Fruit fly (Drosophila melanogaster) whole organism, embryonic: ENCODE results near the gene pkaap.
A peak's percentile ranks its signal among the peaks of the same experiment; 100 is the strongest.

Experiments used
- Atf-2 ChIP-seq: fragments of 200-800 bp; sonication (Bioruptor generic); optimal IDR thresholded peaks from 2 replicates; lab custom pipeline; 2016; ENCODE audit warnings: missing biosample characterization, missing genetic modification characterization
- Blimp-1 ChIP-seq: fragments of 200-800 bp; sonication (Bioruptor generic); optimal IDR thresholded peaks from 3 replicates; lab custom pipeline; 2018; ENCODE audit warnings: missing biosample characterization, missing genetic modification characterization, mild to moderate bottlenecking, moderate library complexity, missing genetic modification reagents
- Bteb2 ChIP-seq: fragments of 200-800 bp; sonication (Bioruptor generic); optimal IDR thresholded peaks from 2 replicates; lab custom pipeline; 2016; ENCODE audit warnings: missing biosample characterization, missing genetic modification characterization
- C15 ChIP-seq: fragments of 200-800 bp; sonication (Bioruptor generic); IDR thresholded peaks from 3 replicates; pipeline ENCODE4 v1.3.6; 2022; ENCODE audit warnings: missing biosample characterization, missing genetic modification characterization
- CG10321 ChIP-seq: fragments of 200-800 bp; sonication (Bioruptor generic); IDR thresholded peaks from 2 replicates; pipeline ENCODE4 v1.3.6; 2022; ENCODE audit warnings: missing biosample characterization, missing genetic modification characterization
- CG10565 ChIP-seq: fragments of 200-800 bp; sonication (Bioruptor generic); optimal IDR thresholded peaks from 3 replicates; lab custom pipeline; 2016; ENCODE audit warnings: missing biosample characterization, mild to moderate bottlenecking, missing genetic modification characterization
- CG10959 ChIP-seq: fragments of 200-800 bp; sonication (Bioruptor generic); IDR thresholded peaks from 2 replicates; pipeline ENCODE4 v1.3.6; 2022; ENCODE audit warnings: missing biosample characterization, missing genetic modification characterization
- CG12391 ChIP-seq: fragments of 200-800 bp; sonication (Bioruptor generic); optimal IDR thresholded peaks from 3 replicates; lab custom pipeline; 2018; ENCODE audit warnings: missing biosample characterization, mild to moderate bottlenecking, missing genetic modification characterization, moderate library complexity
- CG12942 ChIP-seq: fragments of 200-800 bp; sonication (Bioruptor generic); optimal IDR thresholded peaks from 3 replicates; lab custom pipeline; 2016; ENCODE audit warnings: missing biosample characterization, missing genetic modification characterization
- CG16815 ChIP-seq: fragments of 200-800 bp; sonication (Bioruptor generic); optimal IDR thresholded peaks from 3 replicates; lab custom pipeline; 2017; ENCODE audit warnings: missing biosample characterization, mild to moderate bottlenecking, missing genetic modification characterization
- CG17385 ChIP-seq: fragments of 200-800 bp; sonication (Bioruptor generic); optimal IDR thresholded peaks from 3 replicates; lab custom pipeline; 2018; ENCODE audit warnings: missing biosample characterization, mild to moderate bottlenecking, missing genetic modification characterization
- CG18011 ChIP-seq: fragments of 200-800 bp; sonication (Bioruptor generic); optimal IDR thresholded peaks from 2 replicates; lab custom pipeline; 2017; ENCODE audit warnings: missing biosample characterization, missing genetic modification characterization, mild to moderate bottlenecking, moderate library complexity, missing genotype
- CG2712 ChIP-seq: fragments of 200-800 bp; optimal IDR thresholded peaks from 3 replicates; lab custom pipeline; 2019; ENCODE audit warnings: missing biosample characterization, mild to moderate bottlenecking, missing genetic modification characterization, moderate library complexity
- CG30403 ChIP-seq: fragments of 200-800 bp; sonication (Bioruptor generic); optimal IDR thresholded peaks from 3 replicates; lab custom pipeline; 2016; ENCODE audit warnings: missing biosample characterization, missing genetic modification characterization
- CG42726 ChIP-seq: fragments of 200-800 bp; sonication (Bioruptor generic); IDR thresholded peaks from 2 replicates; pipeline ENCODE4 v1.3.6; 2022; ENCODE audit warnings: missing biosample characterization, missing genetic modification characterization; ENCODE audit not compliant: partially characterized antibody
- CG4424 ChIP-seq: fragments of 200-800 bp; sonication (Bioruptor generic); optimal IDR thresholded peaks from 3 replicates; lab custom pipeline; 2016; ENCODE audit warnings: missing biosample characterization, missing genetic modification characterization
- CG4617 ChIP-seq: fragments of 200-800 bp; sonication (Bioruptor generic); optimal IDR thresholded peaks from 3 replicates; lab custom pipeline; 2016; ENCODE audit warnings: missing biosample characterization, missing genetic modification characterization, borderline replicate concordance
- CG6272 ChIP-seq: fragments of 200-800 bp; sonication (Bioruptor generic); IDR thresholded peaks from 2 replicates; pipeline ENCODE4 v1.3.6; 2022; ENCODE audit warnings: missing biosample characterization, missing genetic modification characterization
- Camta ChIP-seq: fragments of 200-800 bp; sonication (Bioruptor generic); optimal IDR thresholded peaks from 2 replicates; lab custom pipeline; 2016; ENCODE audit warnings: missing biosample characterization, missing genetic modification characterization
- CkIIα-i1 ChIP-seq: fragments of 200-800 bp; sonication (Bioruptor generic); IDR thresholded peaks from 2 replicates; pipeline ENCODE4 v1.3.6; 2022; ENCODE audit warnings: missing biosample characterization, missing genetic modification characterization
- D19B ChIP-seq: fragments of 200-800 bp; sonication (Bioruptor generic); optimal IDR thresholded peaks from 2 replicates; lab custom pipeline; 2017; ENCODE audit warnings: missing biosample characterization, mild to moderate bottlenecking, missing genetic modification characterization
- Dad ChIP-seq: fragments of 200-800 bp; sonication (Bioruptor generic); optimal IDR thresholded peaks from 3 replicates; lab custom pipeline; 2016; ENCODE audit warnings: missing biosample characterization, missing genetic modification characterization
- Dbx ChIP-seq: fragments of 200-800 bp; sonication (Bioruptor generic); IDR thresholded peaks from 3 replicates; pipeline ENCODE4 v1.3.6; 2022; ENCODE audit warnings: missing biosample characterization, missing genetic modification characterization
- Doc3 ChIP-seq: fragments of 200-800 bp; sonication (Bioruptor generic); IDR thresholded peaks from 3 replicates; pipeline ENCODE4 v1.3.6; 2022; ENCODE audit warnings: missing biosample characterization, missing genetic modification characterization; ENCODE audit not compliant: partially characterized antibody
- Fer1 ChIP-seq: fragments of 200-800 bp; sonication (Bioruptor generic); optimal IDR thresholded peaks from 2 replicates; lab custom pipeline; 2017; ENCODE audit warnings: missing biosample characterization, mild to moderate bottlenecking, missing genetic modification characterization
- Hr78 ChIP-seq, 2 experiments: fragments of 200-800 bp in 1 of 2; fragments of >200 bp in 1 of 2; sonication (Bioruptor generic) in 1 of 2; optimal IDR thresholded peaks; 2 replicates each; lab custom pipeline; 2017 to 2019; ENCODE audit warnings: missing biosample characterization in 2 of 2, missing genetic modification characterization in 2 of 2, mild to moderate bottlenecking in 1 of 2, moderate library complexity in 1 of 2
- Med ChIP-seq: fragments of 200-800 bp; sonication (Bioruptor generic); peaks from one replicate; lab custom pipeline; 2016; ENCODE audit warnings: missing biosample characterization, missing genetic modification characterization, mild to moderate bottlenecking, inconsistent platforms, moderate library complexity
- Stat92E ChIP-seq, 3 experiments: fragments of >200 bp in 2 of 3; fragments of 200-800 bp in 1 of 3; sonication (Bioruptor generic) in 1 of 3; optimal IDR thresholded peaks; 2 replicates each; lab custom pipeline; 2017 to 2019; ENCODE audit warnings: missing biosample characterization in 3 of 3, missing genetic modification characterization in 3 of 3, mild to moderate bottlenecking in 1 of 3, moderate library complexity in 1 of 3
- Xrp1 ChIP-seq: fragments of 200-800 bp; sonication (Bioruptor generic); IDR thresholded peaks from 2 replicates; pipeline ENCODE4 v1.3.6; 2022; ENCODE audit warnings: missing biosample characterization, missing genetic modification characterization
- ara ChIP-seq: fragments of 200-800 bp; sonication (Bioruptor generic); IDR thresholded peaks from 2 replicates; pipeline ENCODE4 v1.3.6; 2022; ENCODE audit warnings: missing biosample characterization, missing genetic modification characterization
- dmrt11E ChIP-seq: fragments of 200-800 bp; sonication (Bioruptor generic); optimal IDR thresholded peaks from 3 replicates; lab custom pipeline; 2018; ENCODE audit warnings: missing biosample characterization, mild to moderate bottlenecking, missing genetic modification characterization, moderate library complexity
- dmrt99B ChIP-seq: fragments of 200-800 bp; sonication (Bioruptor generic); optimal IDR thresholded peaks from 2 replicates; lab custom pipeline; 2018; ENCODE audit warnings: missing biosample characterization, mild to moderate bottlenecking, missing genetic modification characterization, moderate library complexity
- en ChIP-seq: fragments of 200-800 bp; sonication (Bioruptor generic); optimal IDR thresholded peaks from 2 replicates; lab custom pipeline; 2016; ENCODE audit warnings: missing biosample characterization, missing genetic modification characterization
- eve ChIP-seq, 2 experiments: fragments of >200 bp; optimal IDR thresholded peaks; 2 replicates each; lab custom pipeline; 2017; ENCODE audit warnings: missing biosample characterization in 2 of 2, missing genetic modification characterization in 2 of 2
- grau ChIP-seq: fragments of 200-800 bp; optimal IDR thresholded peaks from 3 replicates; lab custom pipeline; 2019; ENCODE audit warnings: missing biosample characterization, mild to moderate bottlenecking, missing genetic modification characterization, moderate library complexity
- grn ChIP-seq: fragments of 200-800 bp; sonication (Bioruptor generic); optimal IDR thresholded peaks from 3 replicates; lab custom pipeline; 2017; ENCODE audit warnings: missing biosample characterization, missing genetic modification characterization
- h ChIP-seq: fragments of >200 bp; optimal IDR thresholded peaks from 2 replicates; lab custom pipeline; 2017
- hth ChIP-seq: fragments of >200 bp; optimal IDR thresholded peaks from 2 replicates; lab custom pipeline; 2017; ENCODE audit warnings: inconsistent platforms
- ind ChIP-seq: fragments of 200-800 bp; sonication (Bioruptor generic); optimal IDR thresholded peaks from 3 replicates; lab custom pipeline; 2016; ENCODE audit warnings: missing biosample characterization, missing genetic modification characterization
- lmd ChIP-seq: fragments of 200-800 bp; sonication (Bioruptor generic); IDR thresholded peaks from 2 replicates; pipeline ENCODE4 v1.3.6; 2022; ENCODE audit warnings: missing biosample characterization, missing genetic modification characterization
- nmo ChIP-seq: fragments of 200-800 bp; sonication (Bioruptor generic); optimal IDR thresholded peaks from 2 replicates; lab custom pipeline; 2018; ENCODE audit warnings: missing biosample characterization, mild to moderate bottlenecking, missing genetic modification characterization, moderate library complexity
- pum ChIP-seq: fragments of 200-800 bp; sonication (Bioruptor generic); optimal IDR thresholded peaks from 2 replicates; lab custom pipeline; 2016; ENCODE audit warnings: missing biosample characterization, missing genetic modification characterization
- shn ChIP-seq: fragments of 200-800 bp; sonication (Bioruptor generic); optimal IDR thresholded peaks from 3 replicates; lab custom pipeline; 2016; ENCODE audit warnings: missing biosample characterization, missing genetic modification characterization
- sna ChIP-seq: fragments of 200-800 bp; sonication (Bioruptor generic); IDR thresholded peaks from 2 replicates; pipeline ENCODE4 v1.3.6; 2022; ENCODE audit warnings: missing biosample characterization, missing genetic modification characterization; ENCODE audit not compliant: partially characterized antibody
- sqz ChIP-seq: fragments of 200-800 bp; sonication (Bioruptor generic); optimal IDR thresholded peaks from 3 replicates; lab custom pipeline; 2018; ENCODE audit warnings: missing biosample characterization, mild to moderate bottlenecking, missing genetic modification characterization
- toy ChIP-seq: fragments of 200-800 bp; sonication (Bioruptor generic); IDR thresholded peaks from 2 replicates; pipeline ENCODE4 v1.3.6; 2022; ENCODE audit warnings: missing biosample characterization, missing genetic modification characterization
- tx ChIP-seq: fragments of 200-800 bp; sonication (Bioruptor generic); optimal IDR thresholded peaks from 2 replicates; lab custom pipeline; 2016; ENCODE audit warnings: missing biosample characterization, missing genetic modification characterization
- vfl ChIP-seq: fragments of 200-800 bp; sonication (Bioruptor generic); optimal IDR thresholded peaks from 2 replicates; lab custom pipeline; 2016; ENCODE audit warnings: missing biosample characterization, missing genetic modification characterization
- vvl ChIP-seq: fragments of 200-800 bp; sonication (Bioruptor generic); IDR thresholded peaks from 2 replicates; pipeline ENCODE4 v1.3.6; 2022; ENCODE audit warnings: missing biosample characterization, missing genetic modification characterization
- zen2 ChIP-seq: fragments of 200-800 bp; sonication (Bioruptor generic); IDR thresholded peaks from 3 replicates; pipeline ENCODE4 v1.3.6; 2022; ENCODE audit warnings: missing biosample characterization, missing genetic modification characterization; ENCODE audit not compliant: partially characterized antibody

pkaap gene

DNA sequence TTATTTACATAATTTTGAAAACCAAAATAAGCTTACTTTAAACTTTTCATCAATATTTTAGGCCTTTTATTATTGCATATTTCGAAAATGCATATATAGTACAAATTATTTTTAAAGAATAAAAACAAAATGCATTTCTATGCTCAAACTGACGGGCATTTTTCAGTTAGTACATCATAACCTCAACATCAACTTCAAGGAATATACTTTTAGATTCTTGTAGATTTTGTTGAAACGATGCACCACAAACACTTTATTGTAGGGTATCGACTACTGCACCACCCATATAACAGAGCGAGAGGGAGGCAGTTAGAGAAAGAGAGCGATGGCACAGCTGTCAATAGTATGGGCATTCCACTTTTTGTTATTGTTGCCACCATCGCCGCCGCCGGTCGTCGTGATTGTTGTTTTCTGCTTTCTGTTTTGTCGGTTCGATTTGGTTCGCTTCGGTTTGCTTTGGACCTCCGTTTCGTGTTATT, 8.3 kb upstream of the pkaap start (continued):
- TF ChIP-seq Dbx (GFP tag; lab: Robert Waterston, UW), result no peak
- TF ChIP-seq CG42726, result no peak
- peak; percentile 71 for TF ChIP-seq CG18011 (GFP tag; lab: Kevin White, UChicago)
- peak; percentile 60 for TF ChIP-seq grn (GFP tag; lab: Kevin White, UChicago)
- no peak for TF ChIP-seq zen2 (GFP tag; lab: Robert Waterston, UW)
- TF ChIP-seq hth (lab: Kevin White, UChicago), result no peak
- TF ChIP-seq D19B (GFP tag; lab: Kevin White, UChicago), result peak; percentile 72
- peak; percentile 57 for TF ChIP-seq Dad (GFP tag; lab: Kevin White, UChicago)
- TF ChIP-seq dmrt11E (tag; lab: Kevin White, UChicago), result peak; percentile 93
- peak; percentile 97 for TF ChIP-seq nmo (GFP tag; lab: Kevin White, UChicago)
- TF ChIP-seq CG12391 (tag; lab: Kevin White, UChicago), result peak; percentile 96
- peak; percentile 86 for TF ChIP-seq CG4617 (GFP tag; lab: Kevin White, UChicago)
- TF ChIP-seq CkIIα-i1 (GFP tag; lab: Robert Waterston, UW), result no peak
- TF ChIP-seq en (GFP tag; lab: Kevin White, UChicago), result peak; percentile 75
- peak; percentile 91 for TF ChIP-seq pum (GFP tag; lab: Kevin White, UChicago)
- peak; percentile 77 for TF ChIP-seq CG16815 (GFP tag; lab: Kevin White, UChicago)
- TF ChIP-seq CG10959 (GFP tag; lab: Robert Waterston, UW), result peak; percentile 33; the same call in 1 of the 2 replicates
- TF ChIP-seq C15, result 0 out of 3 replicates have a peak, but pooled peaks have one; percentile 28
- TF ChIP-seq CG17385 (GFP tag; lab: Kevin White, UChicago), result peak; percentile 71
- peak; percentile 93 for TF ChIP-seq grau
- peak; percentile 45 for TF ChIP-seq CG10565
- peak; percentile 86 for TF ChIP-seq Atf-2
- peak; percentile 85 for TF ChIP-seq lmd (GFP tag; lab: Robert Waterston, UW)
- TF ChIP-seq CG4424 (GFP tag; lab: Kevin White, UChicago), result peak; percentile 95
- TF ChIP-seq Hr78 (GFP tag; optimal IDR thresholded peaks at IDR 0.05; lab: Kevin White, UChicago), result peak in 1 of 2 experiments; percentile 87
- peak; percentile 91 for TF ChIP-seq Blimp-1 (GFP tag; lab: Kevin White, UChicago)
- peak; percentile 89 for TF ChIP-seq vvl (GFP tag; lab: Robert Waterston, UW)
- peak; percentile 82 for TF ChIP-seq Bteb2
- TF ChIP-seq Camta (GFP tag; lab: Kevin White, UChicago), result peak; percentile 94
- TF ChIP-seq Med (GFP tag; lab: Kevin White, UChicago), result peak; percentile 95
- TF ChIP-seq toy (GFP tag; lab: Robert Waterston, UW), result no peak
- peak; percentile 58; the same call in 1 of the 2 replicates for TF ChIP-seq CG6272 (GFP tag; lab: Robert Waterston, UW)
- TF ChIP-seq Xrp1 (GFP tag; lab: Robert Waterston, UW), result peak; percentile 79
- peak; percentile 86 for TF ChIP-seq sqz (GFP tag; lab: Kevin White, UChicago)
- no peak for TF ChIP-seq sna (GFP tag; lab: Robert Waterston, UW)
- peak; percentile 96 for TF ChIP-seq CG30403 (GFP tag; lab: Kevin White, UChicago)
- TF ChIP-seq dmrt99B (tag; lab: Kevin White, UChicago), result peak; percentile 98
- peak; percentile 85 for TF ChIP-seq Fer1 (GFP tag; lab: Kevin White, UChicago)
- TF ChIP-seq eve (GFP tag; optimal IDR thresholded peaks at IDR 0.05; lab: Kevin White, UChicago), result peak in 1 of 2 experiments; percentile 97
- no peak for TF ChIP-seq Stat92E (GFP tag; optimal IDR thresholded peaks at IDR 0.05; lab: Kevin White, UChicago)
- TF ChIP-seq vfl (GFP tag; lab: Kevin White, UChicago), result peak; percentile 19
- TF ChIP-seq CG2712 (tag; lab: Kevin White, UChicago), result peak; percentile 96
- TF ChIP-seq CG10321 (GFP tag; lab: Robert Waterston, UW), result peak; percentile 65
- no peak; the same call in 1 of the 2 replicates for TF ChIP-seq ara
- peak; percentile 87 for TF ChIP-seq shn
- TF ChIP-seq tx (GFP tag; lab: Kevin White, UChicago), result peak; percentile 71
- peak; percentile 88 for TF ChIP-seq CG12942 (GFP tag; lab: Kevin White, UChicago)
- TF ChIP-seq h, result no peak
- peak; percentile 92 for TF ChIP-seq ind (GFP tag; lab: Kevin White, UChicago)
- TF ChIP-seq Doc3, result no peak
